Fruit fly (Drosophila melanogaster): ENCODE data around the gene Arpc4.

DNA sequence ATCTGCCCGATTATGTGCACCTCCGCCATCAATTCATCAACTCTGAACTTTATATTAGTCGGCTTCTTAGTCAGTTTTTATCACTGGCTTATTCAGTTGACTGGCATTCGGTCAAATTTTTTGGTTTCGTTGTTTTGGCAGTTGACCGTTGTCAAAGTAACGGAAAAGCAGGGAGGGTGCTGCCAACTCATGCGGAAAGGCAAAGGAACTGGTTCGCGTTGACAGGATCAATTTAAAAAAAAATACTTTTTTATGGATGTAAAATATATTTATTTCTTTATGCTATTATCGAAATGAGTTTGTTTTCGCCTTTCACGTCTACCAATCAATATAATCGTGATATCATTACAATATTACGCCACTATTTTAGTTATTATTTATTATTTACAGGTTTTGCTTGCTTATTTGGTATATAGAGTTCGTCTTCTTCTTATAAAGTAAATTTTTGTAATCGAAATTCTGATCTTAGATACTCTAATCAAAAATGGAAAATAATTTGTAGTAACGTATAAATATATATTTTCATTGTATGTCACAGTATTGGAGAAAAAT, 5.7 kb downstream of the Arpc4 start, which contains the start of the genes B9d2, tctn and CG9222:
- TF ChIP-seq dsf (GFP tag; optimal IDR thresholded peaks at IDR 0.05; ENCODE audit: borderline replicate concordance) (no peak), CG32264 (GFP tag; optimal IDR thresholded peaks at IDR 0.05) (no peak), Dif (GFP tag; optimal IDR thresholded peaks at IDR 0.05; ENCODE audit: partially characterized antibody) (no peak), usp (GFP tag; optimal IDR thresholded peaks at IDR 0.05) (no peak), CrebA (GFP tag; optimal IDR thresholded peaks at IDR 0.05; ENCODE audit: borderline replicate concordance) (no peak), sage (GFP tag; optimal IDR thresholded peaks at IDR 0.05) (no peak), Sp1 (GFP tag; optimal IDR thresholded peaks at IDR 0.05) (no peak), pan (optimal IDR thresholded peaks at IDR 0.05) (no peak), OdsH (GFP tag; optimal IDR thresholded peaks at IDR 0.05) (no peak), lola (GFP tag; optimal IDR thresholded peaks at IDR 0.05) (no peak)
